Worm (Caenorhabditis elegans) whole organism, young adult: ENCODE data around the gene F13H10.8.

ENCODE experiments used
- B0019.2 ChIP-seq: fragments of 200-800 bp; sonication (Bioruptor generic); conservative IDR thresholded peaks from 2 replicates; pipeline ENCODE4 v1.3.6; 2022; ENCODE audit warnings: missing genetic modification reagents, missing genetic modification characterization, missing compliant biosample characterization
- B0261.1 ChIP-seq: sonication (generic microtip); optimal IDR thresholded peaks from 2 replicates; lab custom pipeline; 2016; ENCODE audit warnings: mild to moderate bottlenecking, missing genetic modification characterization, moderate library complexity, missing compliant biosample characterization
- F57A8.1 ChIP-seq: fragments of 200-800 bp; sonication (Bioruptor generic); optimal IDR thresholded peaks from 2 replicates; lab custom pipeline; 2018; ENCODE audit warnings: mild to moderate bottlenecking, missing genetic modification characterization, moderate library complexity, missing compliant biosample characterization
- K11D2.4 ChIP-seq: fragments of 200-800 bp; sonication (Bioruptor generic); IDR thresholded peaks from 2 replicates; pipeline ENCODE4 v1.3.6; 2022; ENCODE audit warnings: missing genetic modification reagents, missing genetic modification characterization, missing compliant biosample characterization
- K12H6.12 ChIP-seq: fragments of 200-800 bp; sonication (Bioruptor generic); optimal IDR thresholded peaks from 2 replicates; lab custom pipeline; 2018; ENCODE audit warnings: mild to moderate bottlenecking, missing genetic modification characterization, missing compliant biosample characterization
- T07F8.4 ChIP-seq: sonication (generic microtip); optimal IDR thresholded peaks from 2 replicates; lab custom pipeline; 2016; ENCODE audit warnings: mild to moderate bottlenecking, missing genetic modification characterization, moderate library complexity, missing compliant biosample characterization
- Y53G8AR.9 ChIP-seq: fragments of 200-800 bp; sonication (Bioruptor generic); conservative IDR thresholded peaks from 2 replicates; pipeline ENCODE4 v1.3.6; 2022; ENCODE audit warnings: missing genetic modification reagents, missing genetic modification characterization, missing compliant biosample characterization
- Y56A3A.18 ChIP-seq: fragments of 200-800 bp; sonication (Bioruptor generic); IDR thresholded peaks from 2 replicates; pipeline ENCODE4 v1.3.6; 2022; ENCODE audit warnings: missing genetic modification reagents, missing genetic modification characterization, missing compliant biosample characterization
- Y79H2A.3 ChIP-seq: fragments of 200-800 bp; sonication (Bioruptor generic); conservative IDR thresholded peaks from 2 replicates; pipeline ENCODE4 v1.3.6; 2022; ENCODE audit warnings: missing genetic modification reagents, missing genetic modification characterization, missing compliant biosample characterization
- akir-1 ChIP-seq: fragments of 200-800 bp; sonication (Bioruptor generic); optimal IDR thresholded peaks from 2 replicates; lab custom pipeline; 2018; ENCODE audit warnings: mild to moderate bottlenecking, missing genetic modification characterization, moderate library complexity, missing compliant biosample characterization
- attf-5 ChIP-seq: fragments of 200-800 bp; sonication (Bioruptor generic); optimal IDR thresholded peaks from 2 replicates; lab custom pipeline; 2018; ENCODE audit warnings: mild to moderate bottlenecking, missing genetic modification characterization, missing compliant biosample characterization
- cebp-1 ChIP-seq, 2 experiments: fragments of 200-800 bp in 1 of 2; sonication (Bioruptor generic) in 1 of 2; sonication (generic microtip) in 1 of 2; IDR thresholded peaks in 1 of 2; optimal IDR thresholded peaks in 1 of 2; 2 replicates each; pipeline versions ENCODE4 v1.3.6 to Lab custom; 2017 to 2022; ENCODE audit warnings: missing compliant biosample characterization in 2 of 2, missing genetic modification characterization in 2 of 2, mild to moderate bottlenecking in 1 of 2, missing genetic modification reagents in 1 of 2, moderate library complexity in 1 of 2
- cebp-2 ChIP-seq: fragments of 200-800 bp; sonication (Bioruptor generic); IDR thresholded peaks from 2 replicates; pipeline ENCODE4 v1.3.6; 2022; ENCODE audit warnings: missing genetic modification characterization, missing compliant biosample characterization
- ceh-40 ChIP-seq: fragments of 200-800 bp; sonication (Bioruptor generic); IDR thresholded peaks from 2 replicates; pipeline ENCODE4 v1.3.6; 2022; ENCODE audit warnings: missing genetic modification characterization, missing compliant biosample characterization
- ceh-91 ChIP-seq: fragments of 200-800 bp; sonication (Bioruptor generic); IDR thresholded peaks from 2 replicates; pipeline ENCODE4 v1.3.6; 2022; ENCODE audit warnings: missing genetic modification reagents, missing genetic modification characterization, missing compliant biosample characterization
- die-1 ChIP-seq: sonication (generic microtip); optimal IDR thresholded peaks from 2 replicates; lab custom pipeline; 2016; ENCODE audit warnings: missing genotype, mild to moderate bottlenecking, missing genetic modification characterization, missing compliant biosample characterization
- dpff-1 ChIP-seq: sonication (generic microtip); optimal IDR thresholded peaks from 2 replicates; lab custom pipeline; 2017; ENCODE audit warnings: mild to moderate bottlenecking, missing genetic modification characterization, missing compliant biosample characterization
- efl-1 ChIP-seq: fragments of 150-350 bp; optimal IDR thresholded peaks from 2 replicates; lab custom pipeline; 2014; ENCODE audit warnings: missing biosample characterization, missing genetic modification reagents, missing genetic modification characterization
- egl-18 ChIP-seq: fragments of 200-800 bp; sonication (Bioruptor generic); IDR thresholded peaks from 2 replicates; pipeline ENCODE4 v1.3.6; 2022; ENCODE audit warnings: missing genetic modification reagents, missing genetic modification characterization, missing compliant biosample characterization
- egl-44 ChIP-seq: fragments of 200-800 bp; sonication (Bioruptor generic); IDR thresholded peaks from 2 replicates; pipeline ENCODE4 v1.3.6; 2022; ENCODE audit warnings: missing genetic modification reagents, missing genetic modification characterization, missing compliant biosample characterization
- fkh-3 ChIP-seq: sonication (generic microtip); optimal IDR thresholded peaks from 2 replicates; lab custom pipeline; 2016; ENCODE audit warnings: mild to moderate bottlenecking, missing genetic modification characterization, missing compliant biosample characterization
- hmg-1.2 ChIP-seq: fragments of 200-800 bp; sonication (Bioruptor generic); IDR thresholded peaks from 2 replicates; pipeline ENCODE4 v1.3.6; 2022; ENCODE audit warnings: missing genetic modification reagents, missing genetic modification characterization, missing compliant biosample characterization
- hsf-1 ChIP-seq: fragments of 200-800 bp; sonication (Bioruptor generic); IDR thresholded peaks from 2 replicates; pipeline ENCODE4 v1.3.6; 2022; ENCODE audit warnings: missing genetic modification reagents, missing genetic modification characterization, missing compliant biosample characterization
- lin-40 ChIP-seq: sonication (generic microtip); optimal IDR thresholded peaks from 2 replicates; lab custom pipeline; 2016; ENCODE audit warnings: missing genetic modification characterization, mild to moderate bottlenecking, missing compliant biosample characterization, missing genotype, missing genetic modification reagents
- lin-54 ChIP-seq: fragments of 200-800 bp; sonication (Bioruptor generic); optimal IDR thresholded peaks from 2 replicates; lab custom pipeline; 2018; ENCODE audit warnings: mild to moderate bottlenecking, missing genetic modification characterization, missing compliant biosample characterization
- madf-8 ChIP-seq: fragments of 200-800 bp; sonication (Bioruptor generic); conservative IDR thresholded peaks from 2 replicates; pipeline ENCODE4 v1.3.6; 2022; ENCODE audit warnings: missing genetic modification reagents, missing genetic modification characterization, missing compliant biosample characterization
- mcd-1 ChIP-seq: fragments of 200-800 bp; sonication (Bioruptor generic); IDR thresholded peaks from 2 replicates; pipeline ENCODE4 v1.3.6; 2022; ENCODE audit warnings: missing genetic modification reagents, missing genetic modification characterization, missing compliant biosample characterization
- mel-28 ChIP-seq: sonication (generic microtip); optimal IDR thresholded peaks from 2 replicates; lab custom pipeline; 2016; ENCODE audit warnings: borderline replicate concordance, mild to moderate bottlenecking, missing genetic modification characterization, missing compliant biosample characterization
- mxl-1 ChIP-seq: sonication (generic microtip); optimal IDR thresholded peaks from 2 replicates; lab custom pipeline; 2016; ENCODE audit warnings: missing genetic modification characterization, missing compliant biosample characterization
- nfya-2 ChIP-seq: fragments of 200-800 bp; sonication (Bioruptor generic); IDR thresholded peaks from 2 replicates; pipeline ENCODE4 v1.3.6; 2022; ENCODE audit warnings: missing genetic modification reagents, missing genetic modification characterization, missing compliant biosample characterization
- nhr-80 ChIP-seq: sonication (generic microtip); optimal IDR thresholded peaks from 2 replicates; lab custom pipeline; 2016; ENCODE audit warnings: missing genetic modification characterization, missing compliant biosample characterization
- nhr-90 ChIP-seq: sonication (generic microtip); optimal IDR thresholded peaks from 2 replicates; lab custom pipeline; 2016; ENCODE audit warnings: missing genotype, mild to moderate bottlenecking, missing genetic modification characterization, missing compliant biosample characterization
- rcor-1 ChIP-seq: fragments of 200-800 bp; sonication (Bioruptor generic); IDR thresholded peaks from 2 replicates; pipeline ENCODE4 v1.3.6; 2022; ENCODE audit warnings: missing genetic modification reagents, missing genetic modification characterization, missing compliant biosample characterization
- repo-1 ChIP-seq: sonication (generic microtip); optimal IDR thresholded peaks from 2 replicates; lab custom pipeline; 2017; ENCODE audit warnings: mild to moderate bottlenecking, missing genetic modification characterization, missing compliant biosample characterization
- rpc-1 ChIP-seq, 2 experiments: fragments of 150-350 bp in 1 of 2; sonication (generic microtip) in 1 of 2; optimal IDR thresholded peaks; 2 replicates each; lab custom pipeline; 2014 to 2018; ENCODE audit warnings: missing biosample characterization in 1 of 2, missing genetic modification characterization in 1 of 2, missing genetic modification reagents in 1 of 2, missing genotype in 1 of 2
- zfh-2 ChIP-seq: fragments of 200-800 bp; sonication (Bioruptor generic); conservative IDR thresholded peaks from 2 replicates; pipeline ENCODE4 v1.3.6; 2022; ENCODE audit warnings: missing genetic modification reagents, missing genetic modification characterization, missing compliant biosample characterization
- ztf-18 ChIP-seq: sonication (generic microtip); optimal IDR thresholded peaks from 2 replicates; lab custom pipeline; 2016; ENCODE audit warnings: missing genotype, mild to moderate bottlenecking, missing genetic modification characterization, missing compliant biosample characterization
- ztf-3 ChIP-seq: fragments of 200-800 bp; sonication (Bioruptor generic); optimal IDR thresholded peaks from 2 replicates; lab custom pipeline; 2018; ENCODE audit warnings: mild to moderate bottlenecking, missing genetic modification characterization, missing compliant biosample characterization

Gene F13H10.8

ce11 chrIV:10975968-10976367 lies 44.3 kb upstream of the F13H10.8 start (continued):
- no peak for TF ChIP-seq attf-5 (GFP tag; lab: Kevin White, UChicago)
- no peak for TF ChIP-seq K11D2.4 (GFP tag; lab: Robert Waterston, UW)
- no peak for TF ChIP-seq madf-8
- TF ChIP-seq ztf-3 (GFP tag; lab: Kevin White, UChicago): no peak
- TF ChIP-seq mel-28 (tag; lab: Kevin White, UChicago): no peak
- TF ChIP-seq T07F8.4 (tag; lab: Kevin White, UChicago): no peak
- no peak for TF ChIP-seq nfya-2 (GFP tag; lab: Robert Waterston, UW)
- no peak for TF ChIP-seq die-1 (tag; lab: Kevin White, UChicago)
- TF ChIP-seq ceh-91 (GFP tag; lab: Robert Waterston, UW): no peak
- no peak for TF ChIP-seq egl-44
- TF ChIP-seq dpff-1 (tag; lab: Kevin White, UChicago): no peak
- no peak for TF ChIP-seq Y56A3A.18 (GFP tag; lab: Robert Waterston, UW)
- TF ChIP-seq cebp-2 (GFP tag; lab: Robert Waterston, UW): no peak
- no peak for TF ChIP-seq F57A8.1
- no peak for TF ChIP-seq mxl-1 (tag; lab: Kevin White, UChicago)
- no peak for TF ChIP-seq Y53G8AR.9 (GFP tag; lab: Robert Waterston, UW)
- no peak for TF ChIP-seq nhr-90 (tag; lab: Kevin White, UChicago)
- TF ChIP-seq rcor-1 (GFP tag; lab: Robert Waterston, UW): no peak
- peak; percentile 61 for TF ChIP-seq lin-40 (tag; lab: Kevin White, UChicago)
- no peak for TF ChIP-seq repo-1 (tag; lab: Kevin White, UChicago)
- TF ChIP-seq B0261.1 (tag; lab: Kevin White, UChicago): no peak
- TF ChIP-seq fkh-3 (tag; lab: Kevin White, UChicago): no peak
- TF ChIP-seq nhr-80 (tag; lab: Kevin White, UChicago): peak; percentile 44
- TF ChIP-seq Y79H2A.3 (GFP tag; lab: Robert Waterston, UW): no peak
- no peak for TF ChIP-seq akir-1 (GFP tag; lab: Kevin White, UChicago)
- TF ChIP-seq lin-54 (GFP tag; lab: Kevin White, UChicago): no peak
- TF ChIP-seq B0019.2 (GFP tag; lab: Robert Waterston, UW): no peak
- no peak for TF ChIP-seq ceh-40 (GFP tag; lab: Robert Waterston, UW)
- TF ChIP-seq ztf-18: no peak

ce11 chrIV:10978641-10979040 lies 41.7 kb upstream of the F13H10.8 start:
- no peak for TF ChIP-seq egl-18 (GFP tag; lab: Robert Waterston, UW)
- TF ChIP-seq hmg-1.2 (GFP tag; lab: Robert Waterston, UW): 0 out of 2 replicates have a peak, but pooled peaks have one; percentile 9
- TF ChIP-seq, all 124 proteins: peak for 1

DNA sequence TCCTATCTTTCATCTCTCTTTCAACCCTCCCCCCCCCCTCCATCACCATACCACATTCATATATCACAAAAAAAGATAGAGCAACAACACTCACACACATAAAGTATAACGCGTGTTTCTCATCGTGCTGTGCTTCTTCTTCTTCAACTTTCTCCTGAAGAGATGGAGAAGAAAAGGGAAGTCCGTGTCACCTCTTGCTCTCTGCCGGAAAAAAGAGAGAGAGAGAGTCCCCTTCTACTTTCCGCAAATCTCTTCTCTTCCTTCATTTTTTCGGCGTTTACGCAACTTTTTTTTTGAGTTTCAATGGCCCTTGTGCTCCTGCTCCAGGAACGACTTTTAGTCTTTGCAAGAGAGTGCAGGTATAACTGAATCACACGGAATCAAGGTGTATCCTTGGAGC lies 40.6 kb upstream of the F13H10.8 start:
- TF ChIP-seq K12H6.12 (peak; percentile 1), cebp-1 (GFP tag; IDR thresholded peaks at IDR 0.05; lab: Robert Waterston, UW) (no peak), cebp-1 (tag; optimal IDR thresholded peaks at IDR 0.05; lab: Kevin White, UChicago) (peak; percentile 19), efl-1 (GFP tag; lab: Kevin White, UChicago) (no peak), zfh-2 (0 out of 2 replicates have a peak, but pooled peaks have one; percentile 12)
- TF ChIP-seq, all 124 proteins: peak for 3

ce11 chrIV:10980628-10981027 lies 39.7 kb upstream of the F13H10.8 start:
- TF ChIP-seq hsf-1 (GFP tag; lab: Robert Waterston, UW) (peak; percentile 83), rpc-1 (optimal IDR thresholded peaks at IDR 0.05; lab: Kevin White, UChicago) (peak; percentile 24), rpc-1 (tag; optimal IDR thresholded peaks at IDR 0.05; lab: Kevin White, UChicago) (no peak), mcd-1 (GFP tag; lab: Robert Waterston, UW) (no peak), hmg-1.2 (GFP tag; lab: Robert Waterston, UW) (peak; percentile 46; the same call in 1 of the 2 replicates), rcor-1 (GFP tag; lab: Robert Waterston, UW) (no peak)
